Fruit fly (Drosophila melanogaster) whole organism, embryonic: ENCODE measurements around the gene fusl.
A peak's percentile ranks its signal among the peaks of the same experiment; 100 is the strongest.

Experiments
- Ada2b ChIP-seq: fragments of 200-800 bp; sonication (Bioruptor generic); IDR thresholded peaks from 2 replicates; pipeline ENCODE4 v1.3.6; 2022; ENCODE audit warnings: missing biosample characterization, missing genetic modification characterization
- B-H1 ChIP-seq: fragments of 200-800 bp; sonication (Bioruptor generic); IDR thresholded peaks from 3 replicates; pipeline ENCODE4 v1.3.6; 2022; ENCODE audit warnings: missing biosample characterization, missing genetic modification characterization
- Blimp-1 ChIP-seq: fragments of 200-800 bp; sonication (Bioruptor generic); optimal IDR thresholded peaks from 3 replicates; lab custom pipeline; 2018; ENCODE audit warnings: missing biosample characterization, missing genetic modification characterization, mild to moderate bottlenecking, moderate library complexity, missing genetic modification reagents
- CG10366 ChIP-seq: fragments of 200-800 bp; sonication (Bioruptor generic); IDR thresholded peaks from 2 replicates; pipeline ENCODE4 v1.3.6; 2022; ENCODE audit warnings: missing biosample characterization, missing genetic modification characterization
- CG10431 ChIP-seq: fragments of 200-800 bp; sonication (Bioruptor generic); optimal IDR thresholded peaks from 3 replicates; lab custom pipeline; 2018; ENCODE audit warnings: missing biosample characterization, mild to moderate bottlenecking, missing genetic modification characterization
- CG10565 ChIP-seq: fragments of 200-800 bp; sonication (Bioruptor generic); optimal IDR thresholded peaks from 3 replicates; lab custom pipeline; 2016; ENCODE audit warnings: missing biosample characterization, mild to moderate bottlenecking, missing genetic modification characterization
- CG12391 ChIP-seq: fragments of 200-800 bp; sonication (Bioruptor generic); optimal IDR thresholded peaks from 3 replicates; lab custom pipeline; 2018; ENCODE audit warnings: missing biosample characterization, mild to moderate bottlenecking, missing genetic modification characterization, moderate library complexity
- CG14965 ChIP-seq: fragments of 200-800 bp; sonication (Bioruptor generic); optimal IDR thresholded peaks from 2 replicates; lab custom pipeline; 2016; ENCODE audit warnings: missing biosample characterization, missing genetic modification characterization, borderline replicate concordance
- CG15011 ChIP-seq: fragments of 200-800 bp; sonication (Bioruptor generic); optimal IDR thresholded peaks from 3 replicates; lab custom pipeline; 2018; ENCODE audit warnings: missing biosample characterization, mild to moderate bottlenecking, missing genetic modification characterization
- CG15601 ChIP-seq: fragments of 200-800 bp; sonication (Bioruptor generic); optimal IDR thresholded peaks from 3 replicates; lab custom pipeline; 2019; ENCODE audit warnings: missing biosample characterization, mild to moderate bottlenecking, missing genetic modification characterization, moderate library complexity
- CG15696 ChIP-seq: fragments of 200-800 bp; sonication (Bioruptor generic); optimal IDR thresholded peaks from 2 replicates; lab custom pipeline; 2019; ENCODE audit warnings: missing biosample characterization, mild to moderate bottlenecking, missing genetic modification characterization, moderate library complexity
- CG16815 ChIP-seq: fragments of 200-800 bp; sonication (Bioruptor generic); optimal IDR thresholded peaks from 3 replicates; lab custom pipeline; 2017; ENCODE audit warnings: missing biosample characterization, mild to moderate bottlenecking, missing genetic modification characterization
- CG17186 ChIP-seq: fragments of 200-800 bp; sonication (Bioruptor generic); optimal IDR thresholded peaks from 3 replicates; lab custom pipeline; 2017; ENCODE audit warnings: missing biosample characterization, missing genetic modification reagents, missing genetic modification characterization
- CG18262 ChIP-seq: fragments of 200-800 bp; optimal IDR thresholded peaks from 3 replicates; lab custom pipeline; 2019; ENCODE audit warnings: missing biosample characterization, mild to moderate bottlenecking, missing genetic modification characterization, moderate library complexity
- CG18764 ChIP-seq: fragments of 200-800 bp; sonication (Bioruptor generic); optimal IDR thresholded peaks from 3 replicates; lab custom pipeline; 2016; ENCODE audit warnings: missing biosample characterization, missing genetic modification characterization
- CG2678 ChIP-seq: fragments of 200-800 bp; sonication (Bioruptor generic); optimal IDR thresholded peaks from 3 replicates; lab custom pipeline; 2019; ENCODE audit warnings: missing biosample characterization, mild to moderate bottlenecking, missing genetic modification characterization, moderate library complexity
- CG2889 ChIP-seq: fragments of 200-800 bp; sonication (Bioruptor generic); IDR thresholded peaks from 3 replicates; pipeline ENCODE4 v1.3.6; 2022; ENCODE audit warnings: missing biosample characterization, missing genetic modification characterization
- CG4707 ChIP-seq: fragments of 200-800 bp; sonication (Bioruptor generic); optimal IDR thresholded peaks from 2 replicates; lab custom pipeline; 2018; ENCODE audit warnings: missing biosample characterization, mild to moderate bottlenecking, missing genetic modification characterization, moderate library complexity
- CG6654 ChIP-seq: fragments of 200-800 bp; sonication (Bioruptor generic); optimal IDR thresholded peaks from 2 replicates; lab custom pipeline; 2017; ENCODE audit warnings: missing biosample characterization, mild to moderate bottlenecking, missing genetic modification characterization
- CG8290 ChIP-seq, 3 experiments: fragments of 200-800 bp; sonication (Bioruptor generic); optimal IDR thresholded peaks; 2 replicates each; lab custom pipeline; 2016 to 2019; ENCODE audit warnings: missing biosample characterization in 3 of 3, missing genetic modification characterization in 3 of 3, mild to moderate bottlenecking in 2 of 3, moderate library complexity in 1 of 3
- CG9932 ChIP-seq: fragments of 200-800 bp; sonication (Bioruptor generic); IDR thresholded peaks from 2 replicates; pipeline ENCODE4 v1.3.6; 2022; ENCODE audit warnings: missing biosample characterization, missing genetic modification characterization
- Dek ChIP-seq: fragments of 200-800 bp; sonication (Bioruptor generic); optimal IDR thresholded peaks from 3 replicates; lab custom pipeline; 2019; ENCODE audit warnings: missing biosample characterization, mild to moderate bottlenecking, missing genetic modification characterization, moderate library complexity
- Drgx ChIP-seq: fragments of 200-800 bp; sonication (Bioruptor generic); IDR thresholded peaks from 2 replicates; pipeline ENCODE4 v1.3.6; 2022; ENCODE audit warnings: missing biosample characterization, missing genetic modification characterization
- Fer3 ChIP-seq: fragments of 200-800 bp; sonication (Bioruptor generic); optimal IDR thresholded peaks from 2 replicates; lab custom pipeline; 2018; ENCODE audit warnings: missing biosample characterization, mild to moderate bottlenecking, missing genetic modification characterization, moderate library complexity
- H15 ChIP-seq: fragments of 200-800 bp; sonication (Bioruptor generic); IDR thresholded peaks from 3 replicates; pipeline ENCODE4 v1.3.6; 2022; ENCODE audit warnings: missing biosample characterization, missing genetic modification characterization
- HLH54F ChIP-seq: fragments of 200-800 bp; sonication (Bioruptor generic); optimal IDR thresholded peaks from 3 replicates; lab custom pipeline; 2016; ENCODE audit warnings: missing biosample characterization, missing genetic modification characterization
- Myb ChIP-seq: fragments of 200-800 bp; sonication (Bioruptor generic); optimal IDR thresholded peaks from 2 replicates; lab custom pipeline; 2016; ENCODE audit warnings: missing biosample characterization, missing genetic modification characterization
- Oli ChIP-seq: fragments of 200-800 bp; sonication (Bioruptor generic); optimal IDR thresholded peaks from 2 replicates; lab custom pipeline; 2018; ENCODE audit warnings: missing biosample characterization, mild to moderate bottlenecking, missing genetic modification characterization, moderate library complexity
- Poxn ChIP-seq: fragments of 200-800 bp; sonication (Bioruptor generic); IDR thresholded peaks from 2 replicates; pipeline ENCODE4 v1.3.6; 2022; ENCODE audit warnings: missing biosample characterization, missing genetic modification characterization
- Rfx ChIP-seq: fragments of 200-800 bp; sonication (Bioruptor generic); IDR thresholded peaks from 2 replicates; pipeline ENCODE4 v1.3.6; 2022; ENCODE audit warnings: missing biosample characterization, missing genetic modification characterization
- Ssrp ChIP-seq: fragments of 200-800 bp; sonication (Bioruptor generic); optimal IDR thresholded peaks from 2 replicates; lab custom pipeline; 2018; ENCODE audit warnings: missing biosample characterization, mild to moderate bottlenecking, missing genetic modification characterization, moderate library complexity
- Tbp ChIP-seq: fragments of >200 bp; optimal IDR thresholded peaks from 2 replicates; lab custom pipeline; 2018; ENCODE audit warnings: missing biosample characterization, missing genetic modification characterization
- Vsx1 ChIP-seq: fragments of 200-800 bp; sonication (Bioruptor generic); optimal IDR thresholded peaks from 2 replicates; lab custom pipeline; 2017; ENCODE audit warnings: missing biosample characterization, mild to moderate bottlenecking, missing genetic modification characterization, missing genetic modification reagents
- bab2 ChIP-seq: fragments of 200-800 bp; sonication (Bioruptor generic); optimal IDR thresholded peaks from 2 replicates; lab custom pipeline; 2016; ENCODE audit warnings: missing biosample characterization, missing genetic modification characterization
- croc ChIP-seq: fragments of 200-800 bp; sonication (Bioruptor generic); conservative IDR thresholded peaks from 3 replicates; pipeline ENCODE4 v1.3.6; 2022; ENCODE audit warnings: missing biosample characterization, missing genetic modification characterization
- danr ChIP-seq: fragments of 200-800 bp; sonication (Bioruptor generic); IDR thresholded peaks from 2 replicates; pipeline ENCODE4 v1.3.6; 2022; ENCODE audit warnings: missing biosample characterization, missing genetic modification characterization
- en ChIP-seq: fragments of 200-800 bp; sonication (Bioruptor generic); optimal IDR thresholded peaks from 2 replicates; lab custom pipeline; 2016; ENCODE audit warnings: missing biosample characterization, missing genetic modification characterization
- gem ChIP-seq: fragments of 200-800 bp; sonication (Bioruptor generic); optimal IDR thresholded peaks from 2 replicates; lab custom pipeline; 2019; ENCODE audit warnings: missing biosample characterization, mild to moderate bottlenecking, missing genetic modification characterization, moderate library complexity
- grn ChIP-seq: fragments of 200-800 bp; sonication (Bioruptor generic); optimal IDR thresholded peaks from 3 replicates; lab custom pipeline; 2017; ENCODE audit warnings: missing biosample characterization, missing genetic modification characterization
- ind ChIP-seq: fragments of 200-800 bp; sonication (Bioruptor generic); optimal IDR thresholded peaks from 3 replicates; lab custom pipeline; 2016; ENCODE audit warnings: missing biosample characterization, missing genetic modification characterization
- lilli ChIP-seq: fragments of 200-800 bp; sonication (Bioruptor generic); optimal IDR thresholded peaks from 3 replicates; lab custom pipeline; 2016; ENCODE audit warnings: missing biosample characterization, missing genetic modification characterization
- lola ChIP-seq, 3 experiments: fragments of >200 bp in 2 of 3; fragments of 200-800 bp in 1 of 3; sonication (Bioruptor generic) in 1 of 3; optimal IDR thresholded peaks; 2 replicates each; lab custom pipeline; 2017 to 2019; ENCODE audit warnings: missing biosample characterization in 3 of 3, missing genetic modification characterization in 3 of 3, mild to moderate bottlenecking in 1 of 3, moderate library complexity in 1 of 3
- pita ChIP-seq: fragments of 200-800 bp; sonication (Bioruptor generic); optimal IDR thresholded peaks from 2 replicates; lab custom pipeline; 2017; ENCODE audit warnings: missing biosample characterization, mild to moderate bottlenecking, missing genetic modification characterization
- pros ChIP-seq: fragments of 200-800 bp; sonication (Bioruptor generic); optimal IDR thresholded peaks from 3 replicates; lab custom pipeline; 2019; ENCODE audit warnings: missing biosample characterization, mild to moderate bottlenecking, missing genetic modification characterization, moderate library complexity
- rib ChIP-seq: fragments of 200-800 bp; sonication (Bioruptor generic); IDR thresholded peaks from 2 replicates; pipeline ENCODE4 v1.3.6; 2022; ENCODE audit warnings: missing biosample characterization, missing genetic modification characterization
- ro ChIP-seq: fragments of 200-800 bp; sonication (Bioruptor generic); IDR thresholded peaks from 2 replicates; pipeline ENCODE4 v1.3.6; 2022; ENCODE audit warnings: missing biosample characterization, missing genetic modification characterization
- sens ChIP-seq: fragments of 200-800 bp; sonication (Bioruptor generic); peaks from one replicate; lab custom pipeline; 2016; ENCODE audit warnings: missing biosample characterization, missing genetic modification characterization
- slbo ChIP-seq: fragments of 200-800 bp; sonication (Bioruptor generic); IDR thresholded peaks from 2 replicates; pipeline ENCODE4 v1.3.6; 2022; ENCODE audit warnings: missing biosample characterization, missing genetic modification characterization
- stwl ChIP-seq: fragments of 200-800 bp; sonication (Bioruptor generic); optimal IDR thresholded peaks from 3 replicates; lab custom pipeline; 2018; ENCODE audit warnings: missing biosample characterization, mild to moderate bottlenecking, missing genetic modification characterization, moderate library complexity
- twi ChIP-seq: fragments of 200-800 bp; optimal IDR thresholded peaks from 2 replicates; lab custom pipeline; 2019; ENCODE audit warnings: missing biosample characterization, mild to moderate bottlenecking, missing genetic modification characterization, moderate library complexity

fusl gene

dm6 chr2L:5367983-5368382, 30.1 kb upstream of the fusl start:
- TF ChIP-seq grn (GFP tag; lab: Kevin White, UChicago) (peak; percentile 25), sens (peak; percentile 54), CG15601 (tag; lab: Kevin White, UChicago) (no peak), Poxn (GFP tag; lab: Robert Waterston, UW) (no peak), HLH54F (no peak), gem (peak; percentile 5), croc (GFP tag; lab: Robert Waterston, UW) (no peak), CG2889 (no peak)

dm6 chr2L:5365841-5366240, 28.0 kb upstream of the fusl start:
- TF ChIP-seq danr (GFP tag; lab: Robert Waterston, UW) (no peak), Vsx1 (no peak), bab2 (GFP tag; lab: Kevin White, UChicago) (no peak), rib (GFP tag; lab: Robert Waterston, UW) (no peak), lola (GFP tag; optimal IDR thresholded peaks at IDR 0.05; lab: Kevin White, UChicago) (peak in 1 of 3 experiments; percentile 7), CG10565 (GFP tag; lab: Kevin White, UChicago) (no peak), CG10366 (GFP tag; lab: Robert Waterston, UW) (no peak), lilli (GFP tag; lab: Kevin White, UChicago) (peak; percentile 11), Ssrp (peak; percentile 8), Blimp-1 (GFP tag; lab: Kevin White, UChicago) (peak; percentile 17), Ada2b (GFP tag; lab: Robert Waterston, UW) (no peak), ind (no peak), B-H1 (GFP tag; lab: Robert Waterston, UW) (no peak), Tbp (GFP tag; lab: Kevin White, UChicago) (no peak), CG2678 (tag; lab: Kevin White, UChicago) (no peak), Myb (peak; percentile 35), H15 (GFP tag; lab: Robert Waterston, UW) (peak; percentile 24; the same call in 1 of the 3 replicates), CG14965 (GFP tag; lab: Kevin White, UChicago) (no peak), twi (tag; lab: Kevin White, UChicago) (no peak), CG6654 (no peak), slbo (GFP tag; lab: Robert Waterston, UW) (peak; percentile 61), CG18262 (peak; percentile 51), CG12391 (tag; lab: Kevin White, UChicago) (peak; percentile 44), Dek (tag; lab: Kevin White, UChicago) (peak; percentile 46), CG16815 (GFP tag; lab: Kevin White, UChicago) (no peak), Poxn (GFP tag; lab: Robert Waterston, UW) (no peak), CG4707 (GFP tag; lab: Kevin White, UChicago) (no peak), CG15011 (GFP tag; lab: Kevin White, UChicago) (no peak), stwl (tag; lab: Kevin White, UChicago) (peak; percentile 26), Fer3 (tag; lab: Kevin White, UChicago) (no peak), CG8290 (GFP tag; optimal IDR thresholded peaks at IDR 0.05; lab: Kevin White, UChicago) (peak; percentile 42), CG8290 (tag; optimal IDR thresholded peaks at IDR 0.05; lab: Kevin White, UChicago) (no peak), CG9932 (GFP tag; lab: Robert Waterston, UW) (peak; percentile 33; the same call in 1 of the 2 replicates), en (no peak), Oli (tag; lab: Kevin White, UChicago) (peak; percentile 21), CG17186 (GFP tag; lab: Kevin White, UChicago) (no peak), ro (GFP tag; lab: Robert Waterston, UW) (no peak), CG18764 (GFP tag; lab: Kevin White, UChicago) (no peak), pros (GFP tag; lab: Kevin White, UChicago) (no peak), CG10431 (GFP tag; lab: Kevin White, UChicago) (no peak), pita (peak; percentile 48), Rfx (GFP tag; lab: Robert Waterston, UW) (peak; percentile 32; the same call in 1 of the 2 replicates), CG15696 (tag; lab: Kevin White, UChicago) (peak; percentile 59), Drgx (GFP tag; lab: Robert Waterston, UW) (no peak)
